Worm (Caenorhabditis elegans) whole organism, L1 larva: Measurements from ENCODE around the gene cest-19.

Experiments used
- C16A3.4 ChIP-seq: fragments of 150-350 bp; optimal IDR thresholded peaks from 2 replicates; lab custom pipeline; 2014; ENCODE audit warnings: missing biosample characterization, missing genetic modification characterization
- ama-1 ChIP-seq: fragments of 150-350 bp; optimal IDR thresholded peaks from 2 replicates; lab custom pipeline; 2014
- dsc-1 ChIP-seq: sonication (generic microtip); optimal IDR thresholded peaks from 2 replicates; lab custom pipeline; 2016; ENCODE audit warnings: mild to moderate bottlenecking, missing genetic modification characterization, missing compliant biosample characterization
- efl-3 ChIP-seq: fragments of 200-800 bp; sonication (Bioruptor generic); optimal IDR thresholded peaks from 2 replicates; lab custom pipeline; 2018; ENCODE audit warnings: mild to moderate bottlenecking, missing genetic modification characterization, missing compliant biosample characterization
- egl-27 ChIP-seq, 2 experiments: fragments of 150-350 bp in 1 of 2; sonication (generic microtip); optimal IDR thresholded peaks; 3 replicates each; lab custom pipeline; 2017 to 2018; ENCODE audit warnings: missing biosample characterization in 2 of 2, missing genetic modification characterization in 2 of 2, missing genetic modification reagents in 2 of 2
- elt-3 ChIP-seq, 6 experiments: fragments of 150-350 bp in 1 of 6; sonication (generic microtip); optimal IDR thresholded peaks; 2 replicates each; lab custom pipeline; 2017 to 2018; ENCODE audit warnings: missing biosample characterization in 6 of 6, missing genetic modification characterization in 6 of 6, inconsistent platforms in 1 of 6
- fkh-8 ChIP-seq: sonication (generic microtip); optimal IDR thresholded peaks from 2 replicates; lab custom pipeline; 2016; ENCODE audit warnings: mild to moderate bottlenecking, missing genetic modification characterization, missing compliant biosample characterization
- fos-1 ChIP-seq: fragments of 150-350 bp; optimal IDR thresholded peaks from 2 replicates; lab custom pipeline; 2014; ENCODE audit warnings: missing biosample characterization, missing genetic modification characterization
- hpl-2 ChIP-seq: fragments of 150-350 bp; optimal IDR thresholded peaks from 2 replicates; lab custom pipeline; 2014; ENCODE audit warnings: missing biosample characterization, missing genetic modification reagents, missing genetic modification characterization
- lin-13 ChIP-seq: fragments of 150-350 bp; optimal IDR thresholded peaks from 2 replicates; lab custom pipeline; 2014; ENCODE audit warnings: missing biosample characterization, missing genetic modification reagents, missing genetic modification characterization
- lir-3 ChIP-seq: sonication (generic microtip); optimal IDR thresholded peaks from 2 replicates; lab custom pipeline; 2016; ENCODE audit warnings: mild to moderate bottlenecking, missing genetic modification characterization, moderate library complexity, missing compliant biosample characterization; ENCODE audit not compliant: poor library complexity
- lsy-2 ChIP-seq, 2 experiments: fragments of 150-350 bp; optimal IDR thresholded peaks; 2 replicates each; lab custom pipeline; 2014; ENCODE audit warnings: missing biosample characterization in 2 of 2, missing genetic modification characterization in 2 of 2
- mep-1 ChIP-seq: fragments of 150-350 bp; optimal IDR thresholded peaks from 2 replicates; lab custom pipeline; 2014; ENCODE audit warnings: missing biosample characterization, missing genetic modification characterization
- nhr-237 ChIP-seq: fragments of 150-350 bp; optimal IDR thresholded peaks from 2 replicates; lab custom pipeline; 2014; ENCODE audit warnings: missing biosample characterization, missing genetic modification characterization
- nhr-71 ChIP-seq: sonication (generic microtip); optimal IDR thresholded peaks from 2 replicates; lab custom pipeline; 2016; ENCODE audit warnings: mild to moderate bottlenecking, missing genetic modification characterization, moderate library complexity, missing compliant biosample characterization
- nhr-77 ChIP-seq: fragments of 150-350 bp; optimal IDR thresholded peaks from 2 replicates; lab custom pipeline; 2014; ENCODE audit warnings: missing biosample characterization, missing genetic modification characterization
- nhr-84 ChIP-seq: sonication (generic microtip); optimal IDR thresholded peaks from 2 replicates; lab custom pipeline; 2017; ENCODE audit warnings: missing biosample characterization, missing genetic modification characterization
- pax-3 ChIP-seq: fragments of 200-800 bp; sonication (Bioruptor generic); optimal IDR thresholded peaks from 2 replicates; lab custom pipeline; 2018; ENCODE audit warnings: mild to moderate bottlenecking, missing genetic modification characterization, moderate library complexity, missing compliant biosample characterization
- snu-23 ChIP-seq: sonication (generic microtip); optimal IDR thresholded peaks from 2 replicates; lab custom pipeline; 2016; ENCODE audit warnings: missing genetic modification characterization, missing compliant biosample characterization
- swsn-7 ChIP-seq: sonication (generic microtip); optimal IDR thresholded peaks from 2 replicates; lab custom pipeline; 2016; ENCODE audit warnings: missing genetic modification characterization, missing compliant biosample characterization
- unc-86 ChIP-seq: sonication (generic microtip); optimal IDR thresholded peaks from 2 replicates; lab custom pipeline; 2016; ENCODE audit warnings: missing genetic modification characterization, missing compliant biosample characterization
- xbp-1 ChIP-seq: sonication (generic microtip); optimal IDR thresholded peaks from 2 replicates; lab custom pipeline; 2016; ENCODE audit warnings: missing genetic modification characterization, missing compliant biosample characterization
- zag-1 ChIP-seq: fragments of 150-350 bp; optimal IDR thresholded peaks from 2 replicates; lab custom pipeline; 2014; ENCODE audit warnings: missing biosample characterization, missing genetic modification characterization

The cest-19 gene

DNA sequence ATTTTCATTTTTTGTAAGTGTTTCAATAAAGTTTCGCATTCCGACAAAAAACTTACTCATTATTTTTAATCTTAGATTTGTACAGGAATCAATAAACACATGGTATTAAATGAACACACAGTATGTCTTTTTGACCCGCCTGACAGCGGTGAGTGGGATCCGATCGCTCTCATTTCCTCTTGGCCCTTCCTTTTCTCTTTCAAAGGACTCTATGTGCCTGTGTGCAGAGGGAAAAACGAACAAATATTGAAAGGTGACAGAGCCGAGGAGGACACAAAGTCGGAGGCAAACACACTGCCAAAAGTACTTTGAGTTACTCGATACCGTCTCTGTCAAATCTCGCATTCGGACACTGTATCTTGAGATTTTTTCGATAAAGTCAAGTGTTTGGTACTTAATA, 39.4 kb downstream of the cest-19 start, which contains the start of the genes F01E11.20 and tsp-16:
F01E11.20 (minus strand) TSS at position 101 of the 400 bp plus-strand sequence.
tsp-16 (minus strand) TSS at position 173 of the 400 bp plus-strand sequence.
- no peak for TF ChIP-seq hpl-2 (GFP tag; lab: Kevin White, UChicago)
- no peak for TF ChIP-seq efl-3 (GFP tag; lab: Kevin White, UChicago)
- peak; percentile 6 for TF ChIP-seq nhr-77 (tag; lab: Kevin White, UChicago)
- no peak for TF ChIP-seq nhr-84
- no peak for TF ChIP-seq lin-13 (GFP tag; lab: Kevin White, UChicago)
- no peak for TF ChIP-seq swsn-7
- TF ChIP-seq, all 84 proteins: peak for 1

DNA sequence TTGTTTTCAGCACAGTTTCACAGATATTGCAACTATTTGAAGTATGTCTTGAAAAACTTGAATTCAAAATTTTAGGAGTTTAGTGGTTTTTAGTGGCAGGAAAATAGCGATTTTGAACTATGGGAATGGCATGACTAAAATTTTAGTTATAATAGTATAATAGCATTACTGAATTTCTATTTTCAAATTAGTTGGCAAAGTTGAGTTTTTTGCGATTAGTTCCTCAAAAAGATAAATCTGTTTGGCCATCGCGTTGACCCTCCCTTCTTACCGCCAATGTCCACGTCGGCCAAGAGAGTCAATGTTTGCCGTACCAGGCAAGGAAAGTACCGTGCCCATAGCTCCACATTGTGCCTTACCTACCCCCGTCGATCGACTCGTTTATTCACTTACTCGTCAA, 44.4 kb downstream of the cest-19 start, which contains the start of gene ugt-57:
ugt-57 (plus strand) TSS at position 301 of the 400 bp plus-strand sequence.
- TF ChIP-seq C16A3.4 (tag; lab: Kevin White, UChicago) (no peak), elt-3 (tag; optimal IDR thresholded peaks at IDR 0.05; lab: Kevin White, UChicago) (no peak), fkh-8 (tag; lab: Kevin White, UChicago) (no peak), mep-1 (tag; lab: Kevin White, UChicago) (no peak), unc-86 (tag; lab: Kevin White, UChicago) (no peak), nhr-77 (tag; lab: Kevin White, UChicago) (no peak), nhr-71 (tag; lab: Kevin White, UChicago) (no peak), nhr-237 (no peak), egl-27 (tag; optimal IDR thresholded peaks at IDR 0.05; lab: Kevin White, UChicago) (no peak), snu-23 (GFP tag; lab: Kevin White, UChicago) (no peak), pax-3 (tag; lab: Kevin White, UChicago) (no peak), zag-1 (tag; lab: Kevin White, UChicago) (no peak), ama-1 (lab: Kevin White, UChicago) (no peak)

DNA sequence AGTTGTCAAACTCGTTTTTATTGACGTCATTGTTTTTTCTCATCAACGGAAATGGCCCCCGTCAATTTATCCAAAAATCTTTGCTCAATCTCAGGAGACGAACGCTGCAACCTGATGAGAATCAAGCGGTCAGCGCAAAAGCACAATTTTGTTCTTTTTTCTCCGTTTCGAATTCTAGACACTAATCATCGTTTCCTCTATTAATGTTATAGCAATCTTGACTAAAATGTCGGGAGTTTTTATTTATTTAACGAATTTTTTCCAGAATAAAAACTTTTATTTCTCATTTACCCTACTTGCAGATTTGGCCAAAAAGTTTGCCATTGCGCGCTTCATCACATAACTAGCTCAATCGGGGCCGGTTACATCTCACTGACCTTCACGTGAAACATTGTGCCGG, 46.5 kb downstream of the cest-19 start, which contains the start of gene F01E11.18:
F01E11.18 (plus strand) TSS at position 301 of the 400 bp plus-strand sequence.
- TF ChIP-seq fos-1 (tag; lab: Kevin White, UChicago) (no peak), lsy-2 (tag; optimal IDR thresholded peaks at IDR 0.05; lab: Kevin White, UChicago) (no peak), lir-3 (no peak), pax-3 (tag; lab: Kevin White, UChicago) (no peak)

DNA sequence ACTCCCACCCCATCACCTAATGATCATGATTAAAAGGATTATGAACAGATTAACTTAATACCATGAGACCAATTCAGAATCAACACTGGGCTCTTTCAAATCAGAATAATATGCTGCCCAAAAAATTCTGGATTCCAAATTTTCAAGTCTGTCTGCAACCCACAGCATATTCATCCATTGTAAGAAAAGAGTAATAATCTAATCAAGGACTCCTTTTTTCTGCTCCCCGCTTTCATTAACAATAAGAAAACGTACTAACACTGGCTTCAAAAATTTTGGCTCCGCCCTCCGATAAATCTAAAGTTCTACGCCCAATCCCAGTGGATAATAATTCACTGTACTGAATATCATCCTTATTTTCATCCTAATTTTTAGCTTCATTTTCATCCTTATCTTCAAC, 47.6 kb downstream of the cest-19 start:
- TF ChIP-seq xbp-1 = no peak
- TF ChIP-seq dsc-1 (tag; lab: Kevin White, UChicago) = peak; percentile 80
- TF ChIP-seq, all 84 proteins: peak for 1
